Worm (Caenorhabditis elegans) whole organism, L3 larva: ENCODE data around the gene rpl-22.

ENCODE experiments used
- R02D3.7 ChIP-seq: fragments of 150-350 bp; optimal IDR thresholded peaks from 2 replicates; lab custom pipeline; 2014; ENCODE audit warnings: missing biosample characterization, missing genetic modification characterization
- fos-1 ChIP-seq: fragments of 150-350 bp; optimal IDR thresholded peaks from 2 replicates; lab custom pipeline; 2014; ENCODE audit warnings: missing biosample characterization, missing genetic modification characterization
- nhr-12 ChIP-seq: fragments of 150-350 bp; optimal IDR thresholded peaks from 2 replicates; lab custom pipeline; 2014; ENCODE audit warnings: missing biosample characterization, missing genetic modification characterization

DNA sequence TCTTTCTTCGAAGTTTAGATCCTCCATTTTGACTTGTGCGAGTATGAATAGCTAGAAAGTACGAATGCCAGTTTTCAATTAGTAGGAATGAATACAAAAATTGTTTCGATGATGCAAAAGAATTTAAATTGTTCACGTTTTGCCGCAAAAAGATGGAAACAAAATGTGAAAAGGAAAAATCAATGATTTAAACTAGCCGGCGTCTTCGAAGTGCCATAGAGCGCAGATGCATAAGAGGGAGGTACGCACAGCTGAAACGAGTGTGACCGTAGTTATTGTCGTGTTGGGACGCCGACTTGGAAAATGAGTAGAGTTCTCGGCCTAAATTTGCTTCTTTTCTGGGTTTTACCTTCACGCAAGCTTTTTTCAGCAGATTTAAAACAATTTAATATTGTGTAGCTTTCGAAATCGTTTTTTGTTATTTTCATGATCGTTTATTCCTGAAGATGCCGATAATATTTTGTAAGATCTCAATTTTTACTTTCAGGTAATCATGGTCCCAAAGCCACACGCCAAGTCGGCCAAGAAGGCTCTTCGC lies at the start of gene rpl-22, which contains the start of gene ify-1:
- TF ChIP-seq fos-1 (tag; lab: Kevin White, UChicago): no peak
- TF ChIP-seq nhr-12: no peak
- TF ChIP-seq R02D3.7 (tag; lab: Kevin White, UChicago): peak; percentile 84
